Worm (Caenorhabditis elegans) whole organism, L2 larva: ENCODE data around the gene sri-62.

Source experiments
- blmp-1 ChIP-seq: sonication (generic microtip); optimal IDR thresholded peaks from 2 replicates; lab custom pipeline; 2017; ENCODE audit warnings: missing genetic modification characterization, mild to moderate bottlenecking, missing compliant biosample characterization, antibody characterized with exemption, moderate library complexity; ENCODE audit not compliant: insufficient read depth
- crh-2 ChIP-seq: sonication (generic microtip); optimal IDR thresholded peaks from 2 replicates; lab custom pipeline; 2017; ENCODE audit warnings: missing biosample characterization, missing genetic modification characterization
- egl-27 ChIP-seq: sonication (generic microtip); optimal IDR thresholded peaks from 3 replicates; lab custom pipeline; 2017; ENCODE audit warnings: missing biosample characterization, missing genetic modification reagents, missing genetic modification characterization
- lsy-2 ChIP-seq, 2 experiments: fragments of 150-350 bp in 1 of 2; sonication (generic microtip) in 1 of 2; optimal IDR thresholded peaks; 2 replicates each; lab custom pipeline; 2014 to 2017; ENCODE audit warnings: missing biosample characterization in 2 of 2, missing genetic modification characterization in 2 of 2
- nhr-23 ChIP-seq: fragments of 150-350 bp; optimal IDR thresholded peaks from 2 replicates; lab custom pipeline; 2014; ENCODE audit warnings: missing biosample characterization, missing genetic modification reagents, missing genetic modification characterization
- nhr-237 ChIP-seq: fragments of 150-350 bp; optimal IDR thresholded peaks from 2 replicates; lab custom pipeline; 2014; ENCODE audit warnings: missing biosample characterization, missing genetic modification characterization
- sma-9 ChIP-seq, 2 experiments: fragments of 150-350 bp in 1 of 2; sonication (generic microtip) in 1 of 2; optimal IDR thresholded peaks; 2 replicates each; lab custom pipeline; 2014 to 2016; ENCODE audit warnings: missing genetic modification characterization in 2 of 2, mild to moderate bottlenecking in 1 of 2, missing biosample characterization in 1 of 2, missing compliant biosample characterization in 1 of 2, missing genetic modification reagents in 1 of 2, moderate library complexity in 1 of 2
- snpc-4 ChIP-seq: fragments of 150-350 bp; optimal IDR thresholded peaks from 2 replicates; lab custom pipeline; 2014; ENCODE audit warnings: missing biosample characterization, missing genetic modification characterization

ce11 chrII:2659364-2659763 is 38.9 kb downstream of the sri-62 start, which contains the start of gene gcy-21:
- TF ChIP-seq lsy-2 (tag; optimal IDR thresholded peaks at IDR 0.05; lab: Kevin White, UChicago): no peak
- no peak for TF ChIP-seq egl-27 (tag; lab: Kevin White, UChicago)
- no peak for TF ChIP-seq nhr-237 (tag; lab: Kevin White, UChicago)
- no peak for TF ChIP-seq snpc-4 (tag; lab: Kevin White, UChicago)
- no peak for TF ChIP-seq sma-9 (GFP tag; optimal IDR thresholded peaks at IDR 0.05; lab: Kevin White, UChicago)
- no peak for TF ChIP-seq sma-9 (tag; optimal IDR thresholded peaks at IDR 0.05; lab: Kevin White, UChicago)
- no peak for TF ChIP-seq blmp-1 (tag; lab: Kevin White, UChicago)
- no peak for TF ChIP-seq crh-2
- no peak for TF ChIP-seq nhr-23
